Worm (Caenorhabditis elegans) whole organism, L4 larva: ENCODE measurements around the gene ZK971.1.

Experiments used
- F26F4.8 ChIP-seq: fragments of 200-800 bp; sonication (Bioruptor generic); conservative IDR thresholded peaks from 2 replicates; pipeline ENCODE4 v1.3.6; 2022; ENCODE audit warnings: missing genetic modification characterization, missing compliant biosample characterization
- F44E2.7 ChIP-seq: fragments of 200-800 bp; sonication (Bioruptor generic); IDR thresholded peaks from 2 replicates; pipeline ENCODE4 v2.1.2; 2022; ENCODE audit warnings: missing genetic modification characterization, missing compliant biosample characterization
- ZK546.5 ChIP-seq, 2 experiments: sonication (generic microtip); optimal IDR thresholded peaks; 2 replicates each; lab custom pipeline; 2017; ENCODE audit warnings: missing biosample characterization in 2 of 2, missing genetic modification characterization in 2 of 2
- aly-2 ChIP-seq: sonication (generic microtip); optimal IDR thresholded peaks from 2 replicates; lab custom pipeline; 2018; ENCODE audit warnings: missing biosample characterization, missing genetic modification characterization
- ama-1 ChIP-seq: fragments of 150-350 bp; optimal IDR thresholded peaks from 2 replicates; lab custom pipeline; 2014; ENCODE audit warnings: inconsistent platforms, mixed read lengths
- ceh-20 ChIP-seq: fragments of 200-800 bp; sonication (Bioruptor generic); IDR thresholded peaks from 2 replicates; pipeline ENCODE4 v1.3.6; 2022; ENCODE audit warnings: missing genetic modification reagents, missing genetic modification characterization, missing compliant biosample characterization
- ceh-28 ChIP-seq: fragments of 150-350 bp; optimal IDR thresholded peaks from 2 replicates; lab custom pipeline; 2014; ENCODE audit warnings: missing biosample characterization, missing genetic modification reagents, missing genetic modification characterization
- ceh-32 ChIP-seq: sonication (generic microtip); optimal IDR thresholded peaks from 2 replicates; lab custom pipeline; 2016; ENCODE audit warnings: mild to moderate bottlenecking, missing genetic modification characterization, missing compliant biosample characterization; ENCODE audit not compliant: poor library complexity
- ceh-62 ChIP-seq: sonication (generic microtip); optimal IDR thresholded peaks from 2 replicates; lab custom pipeline; 2017; ENCODE audit warnings: missing biosample characterization, missing genetic modification characterization
- ceh-82 ChIP-seq: sonication (generic microtip); optimal IDR thresholded peaks from 2 replicates; lab custom pipeline; 2017; ENCODE audit warnings: missing biosample characterization, missing genetic modification characterization
- ces-1 ChIP-seq: fragments of 150-350 bp; sonication (generic microtip); optimal IDR thresholded peaks from 4 replicates; lab custom pipeline; 2014; ENCODE audit warnings: missing biosample characterization, missing genetic modification reagents, missing genetic modification characterization
- daf-12 ChIP-seq: fragments of 150-350 bp; optimal IDR thresholded peaks from 2 replicates; lab custom pipeline; 2014; ENCODE audit warnings: missing biosample characterization, missing genetic modification reagents, missing genetic modification characterization
- daf-19 ChIP-seq: fragments of 200-800 bp; sonication (Bioruptor generic); conservative IDR thresholded peaks from 2 replicates; pipeline ENCODE4 v1.3.6; 2022; ENCODE audit warnings: missing genetic modification characterization, missing compliant biosample characterization
- dmd-6 ChIP-seq: fragments of 200-800 bp; sonication (Bioruptor generic); IDR thresholded peaks from 2 replicates; pipeline ENCODE4 v1.3.6; 2022; ENCODE audit warnings: missing genetic modification reagents, missing genetic modification characterization, missing compliant biosample characterization
- dmd-8 ChIP-seq: fragments of 200-800 bp; sonication (Bioruptor generic); IDR thresholded peaks from 2 replicates; pipeline ENCODE4 v1.3.6; 2022; ENCODE audit warnings: missing genetic modification characterization, missing compliant biosample characterization
- gei-8 ChIP-seq: fragments of 200-800 bp; sonication (Bioruptor generic); optimal IDR thresholded peaks from 2 replicates; lab custom pipeline; 2018; ENCODE audit warnings: mild to moderate bottlenecking, missing genetic modification characterization, missing compliant biosample characterization
- hif-1 ChIP-seq, 2 experiments: sonication (generic microtip); optimal IDR thresholded peaks; 2 replicates each; lab custom pipeline; 2016 to 2017; ENCODE audit warnings: missing compliant biosample characterization in 2 of 2, missing genetic modification characterization in 2 of 2, missing genetic modification reagents in 2 of 2, missing genotype in 2 of 2, mild to moderate bottlenecking in 1 of 2
- hlh-11 ChIP-seq: fragments of 200-800 bp; sonication (Bioruptor generic); optimal IDR thresholded peaks from 2 replicates; lab custom pipeline; 2018; ENCODE audit warnings: mild to moderate bottlenecking, missing genetic modification characterization, missing compliant biosample characterization
- hlh-30 ChIP-seq: sonication (generic microtip); optimal IDR thresholded peaks from 2 replicates; lab custom pipeline; 2017; ENCODE audit warnings: antibody characterized with exemption, mild to moderate bottlenecking, missing genetic modification characterization, missing compliant biosample characterization; ENCODE audit not compliant: insufficient read depth
- jun-1 ChIP-seq: fragments of 150-350 bp; optimal IDR thresholded peaks from 2 replicates; lab custom pipeline; 2014; ENCODE audit warnings: missing biosample characterization, missing genetic modification reagents, missing genetic modification characterization
- lin-1 ChIP-seq: fragments of 200-800 bp; sonication (Bioruptor generic); IDR thresholded peaks from 2 replicates; pipeline ENCODE4 v1.3.6; 2022; ENCODE audit warnings: missing genetic modification reagents, missing genetic modification characterization, missing compliant biosample characterization
- lin-13 ChIP-seq: fragments of 150-350 bp; optimal IDR thresholded peaks from 2 replicates; lab custom pipeline; 2014; ENCODE audit warnings: missing biosample characterization, missing genetic modification reagents, missing genetic modification characterization
- lir-3 ChIP-seq: sonication (generic microtip); optimal IDR thresholded peaks from 2 replicates; lab custom pipeline; 2016; ENCODE audit warnings: mild to moderate bottlenecking, missing genetic modification characterization, missing compliant biosample characterization
- lsy-2 ChIP-seq, 2 experiments: fragments of 150-350 bp in 1 of 2; sonication (generic microtip) in 1 of 2; optimal IDR thresholded peaks; 2 replicates each; lab custom pipeline; 2014 to 2017; ENCODE audit warnings: missing biosample characterization in 2 of 2, missing genetic modification characterization in 2 of 2
- madf-5 ChIP-seq, 2 experiments: fragments of 200-800 bp; sonication (Bioruptor generic); IDR thresholded peaks; 2 replicates each; pipeline ENCODE4 v1.3.6; 2022; ENCODE audit warnings: missing compliant biosample characterization in 2 of 2, missing genetic modification characterization in 2 of 2
- mdl-1 ChIP-seq, 2 experiments: fragments of 150-350 bp in 1 of 2; sonication (generic microtip) in 1 of 2; optimal IDR thresholded peaks; 2 replicates each; lab custom pipeline; 2014 to 2017; ENCODE audit warnings: missing biosample characterization in 2 of 2, missing genetic modification characterization in 2 of 2
- mep-1 ChIP-seq: fragments of 150-350 bp; sonication (generic microtip); optimal IDR thresholded peaks from 3 replicates; lab custom pipeline; 2014; ENCODE audit warnings: missing biosample characterization, missing genetic modification characterization
- nhr-10 ChIP-seq: fragments of 150-350 bp; optimal IDR thresholded peaks from 2 replicates; lab custom pipeline; 2014; ENCODE audit warnings: missing biosample characterization, missing genetic modification characterization
- nhr-237 ChIP-seq: sonication (generic microtip); optimal IDR thresholded peaks from 2 replicates; lab custom pipeline; 2017; ENCODE audit warnings: missing biosample characterization, missing genetic modification characterization
- nhr-25 ChIP-seq: sonication (generic microtip); optimal IDR thresholded peaks from 2 replicates; lab custom pipeline; 2017; ENCODE audit warnings: missing genetic modification characterization, mild to moderate bottlenecking, missing compliant biosample characterization, antibody characterized with exemption, moderate library complexity, borderline replicate concordance; ENCODE audit not compliant: insufficient read depth
- nhr-28 ChIP-seq: fragments of 150-350 bp; optimal IDR thresholded peaks from 2 replicates; lab custom pipeline; 2014; ENCODE audit warnings: missing biosample characterization, missing genetic modification characterization
- nhr-41 ChIP-seq: fragments of 200-800 bp; sonication (Bioruptor generic); IDR thresholded peaks from 2 replicates; pipeline ENCODE4 v1.3.6; 2022; ENCODE audit warnings: missing genetic modification reagents, missing genetic modification characterization, missing compliant biosample characterization
- nhr-42 ChIP-seq: fragments of 200-800 bp; sonication (Bioruptor generic); IDR thresholded peaks from 2 replicates; pipeline ENCODE4 v1.3.6; 2022; ENCODE audit warnings: missing genetic modification characterization, missing compliant biosample characterization
- nhr-48 ChIP-seq: sonication (generic microtip); optimal IDR thresholded peaks from 2 replicates; lab custom pipeline; 2016; ENCODE audit warnings: mild to moderate bottlenecking, missing genetic modification characterization, missing compliant biosample characterization
- php-3 ChIP-seq: fragments of 200-800 bp; sonication (Bioruptor generic); IDR thresholded peaks from 2 replicates; pipeline ENCODE4 v1.3.6; 2022; ENCODE audit warnings: missing genetic modification reagents, missing genetic modification characterization, missing compliant biosample characterization
- snpc-1.2 ChIP-seq: fragments of 200-800 bp; sonication (Bioruptor generic); IDR thresholded peaks from 2 replicates; pipeline ENCODE4 v1.3.6; 2022; ENCODE audit warnings: missing genetic modification reagents, missing genetic modification characterization, missing compliant biosample characterization
- spr-1 ChIP-seq: sonication (generic microtip); optimal IDR thresholded peaks from 2 replicates; lab custom pipeline; 2016; ENCODE audit warnings: mild to moderate bottlenecking, missing genetic modification characterization, missing compliant biosample characterization
- tag-97 ChIP-seq: fragments of 200-800 bp; sonication (Bioruptor generic); IDR thresholded peaks from 2 replicates; pipeline ENCODE4 v1.3.6; 2022; ENCODE audit warnings: missing genetic modification characterization, missing compliant biosample characterization
- tra-1 ChIP-seq: fragments of 200-800 bp; sonication (Bioruptor generic); IDR thresholded peaks from 2 replicates; pipeline ENCODE4 v1.3.6; 2022; ENCODE audit warnings: missing genetic modification reagents, missing genetic modification characterization, missing compliant biosample characterization
- unc-130 ChIP-seq: sonication (generic microtip); optimal IDR thresholded peaks from 2 replicates; lab custom pipeline; 2016; ENCODE audit warnings: missing genetic modification reagents, missing genetic modification characterization, missing compliant biosample characterization
- unc-62 ChIP-seq, 3 experiments: fragments of 150-350 bp in 1 of 3; sonication (generic microtip); optimal IDR thresholded peaks in 2 of 3; peaks in 1 of 3; 1 replicate in 1 of 3; 2 replicates in 2 of 3; lab custom pipeline; 2014 to 2017; ENCODE audit warnings: missing biosample characterization in 3 of 3, missing genetic modification characterization in 3 of 3, missing genetic modification reagents in 3 of 3, missing genotype in 1 of 3
- vab-7 ChIP-seq: fragments of 200-800 bp; sonication (Bioruptor generic); IDR thresholded peaks from 2 replicates; pipeline ENCODE4 v1.3.6; 2022; ENCODE audit warnings: missing genetic modification reagents, missing genetic modification characterization, missing compliant biosample characterization
- zag-1 ChIP-seq: fragments of 150-350 bp; optimal IDR thresholded peaks from 2 replicates; lab custom pipeline; 2014; ENCODE audit warnings: missing biosample characterization, missing genetic modification characterization
- zfp-2 ChIP-seq: sonication (generic microtip); optimal IDR thresholded peaks from 2 replicates; lab custom pipeline; 2016; ENCODE audit warnings: mild to moderate bottlenecking, missing genetic modification characterization, missing compliant biosample characterization
- zfp-3 ChIP-seq: fragments of 200-800 bp; sonication (Bioruptor generic); conservative IDR thresholded peaks from 2 replicates; pipeline ENCODE4 v1.3.6; 2022; ENCODE audit warnings: missing genetic modification reagents, missing genetic modification characterization, missing compliant biosample characterization
- zip-11 ChIP-seq: fragments of 200-800 bp; sonication (Bioruptor generic); IDR thresholded peaks from 2 replicates; pipeline ENCODE4 v1.3.6; 2022; ENCODE audit warnings: missing genetic modification characterization, missing compliant biosample characterization
- zip-2 ChIP-seq: fragments of 150-350 bp; optimal IDR thresholded peaks from 2 replicates; lab custom pipeline; 2014; ENCODE audit warnings: missing biosample characterization, missing genetic modification characterization
- ztf-11 ChIP-seq: fragments of 150-350 bp; optimal IDR thresholded peaks from 2 replicates; lab custom pipeline; 2014; ENCODE audit warnings: missing biosample characterization, missing genetic modification characterization

ZK971.1 gene

DNA sequence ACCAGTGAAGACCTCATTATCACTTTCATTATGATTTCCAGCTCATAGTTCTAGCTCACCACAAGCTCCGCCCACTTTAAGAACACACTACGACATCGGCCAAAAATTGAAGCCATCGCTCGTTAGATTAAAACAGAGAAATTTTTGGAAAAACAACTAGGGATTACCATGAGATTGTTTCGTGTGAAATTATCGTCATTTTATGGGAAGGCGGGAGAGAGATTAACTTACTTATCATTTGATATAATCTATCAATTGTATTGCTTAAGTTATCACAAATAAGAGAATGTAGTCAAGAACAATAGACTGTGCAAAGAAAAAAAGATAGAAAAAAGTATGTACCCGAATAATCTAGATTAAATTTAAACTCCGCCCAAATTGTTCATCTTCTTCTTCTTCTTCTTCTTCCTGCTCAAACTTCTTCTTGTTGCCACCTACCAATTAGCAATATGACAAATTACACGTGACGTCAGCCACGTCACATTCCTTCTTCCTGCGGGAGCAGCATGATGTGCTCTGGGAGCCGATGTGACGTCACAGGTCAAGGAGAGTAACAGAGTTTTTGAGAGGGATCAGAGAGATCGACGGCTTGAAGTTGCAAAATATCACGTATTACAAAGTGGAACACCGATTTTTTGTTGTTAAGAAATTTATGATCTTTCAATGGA lies 20.8 kb upstream of the ZK971.1 start, which contains the start of gene nep-26 (continued):
- TF ChIP-seq ceh-32 (tag; lab: Kevin White, UChicago) (no peak), php-3 (no peak), mep-1 (no peak), madf-5 (GFP tag; IDR thresholded peaks at IDR 0.05; lab: Robert Waterston, UW) (no peak), tag-97 (GFP tag; lab: Robert Waterston, UW) (no peak), spr-1 (tag; lab: Kevin White, UChicago) (no peak), nhr-10 (no peak), zag-1 (tag; lab: Kevin White, UChicago) (no peak), snpc-1.2 (GFP tag; lab: Robert Waterston, UW) (no peak), dmd-8 (GFP tag; lab: Robert Waterston, UW) (no peak), nhr-28 (no peak), ceh-62 (no peak), hif-1 (tag; optimal IDR thresholded peaks at IDR 0.05; lab: Kevin White, UChicago) (peak; percentile 14 to 94), nhr-42 (GFP tag; lab: Robert Waterston, UW) (no peak), jun-1 (no peak), ceh-28 (tag; lab: Kevin White, UChicago) (no peak), vab-7 (GFP tag; lab: Robert Waterston, UW) (no peak), nhr-25 (tag; lab: Kevin White, UChicago) (no peak), tra-1 (GFP tag; lab: Robert Waterston, UW) (no peak), aly-2 (tag; lab: Kevin White, UChicago) (no peak), nhr-237 (no peak), ces-1 (GFP tag; lab: Kevin White, UChicago) (no peak), F44E2.7 (GFP tag; lab: Robert Waterston, UW) (no peak), lir-3 (tag; lab: Kevin White, UChicago) (no peak), nhr-48 (tag; lab: Kevin White, UChicago) (no peak)
- TF ChIP-seq, all 104 proteins: peak for 7

- TF ChIP-seq ceh-82 (tag; lab: Kevin White, UChicago) = no peak
- no peak for TF ChIP-seq F44E2.7 (GFP tag; lab: Robert Waterston, UW)
- no peak for TF ChIP-seq hlh-11 (tag; lab: Kevin White, UChicago)
- TF ChIP-seq daf-19 (GFP tag; lab: Robert Waterston, UW) = no peak
- TF ChIP-seq ces-1 (GFP tag; lab: Kevin White, UChicago) = no peak
- TF ChIP-seq vab-7 (GFP tag; lab: Robert Waterston, UW) = no peak
- TF ChIP-seq lsy-2 (tag; optimal IDR thresholded peaks at IDR 0.05; lab: Kevin White, UChicago) = peak in 1 of 2 experiments; percentile 37
- peak; percentile 38 for TF ChIP-seq dmd-6 (GFP tag; lab: Robert Waterston, UW)
- TF ChIP-seq unc-62 (GFP tag; optimal IDR thresholded peaks at IDR 0.05 in 1 of 2; lab: Kevin White, UChicago) = peak in 1 of 2 experiments; percentile 81
- TF ChIP-seq unc-62 (tag; optimal IDR thresholded peaks at IDR 0.05; lab: Kevin White, UChicago) = no peak
- TF ChIP-seq zip-2 = no peak
- TF ChIP-seq nhr-25 (tag; lab: Kevin White, UChicago) = no peak
- TF ChIP-seq ZK546.5 (tag; optimal IDR thresholded peaks at IDR 0.05; lab: Kevin White, UChicago) = no peak
- TF ChIP-seq zfp-2 (tag; lab: Kevin White, UChicago) = no peak
- TF ChIP-seq ceh-20 (GFP tag; lab: Robert Waterston, UW) = peak; percentile 34; the same call in 1 of the 2 replicates
- no peak for TF ChIP-seq lin-13 (GFP tag; lab: Kevin White, UChicago)
- TF ChIP-seq zfp-3 (GFP tag; lab: Robert Waterston, UW) = no peak
- TF ChIP-seq nhr-28 = peak; percentile 68
- no peak for TF ChIP-seq lin-1 (GFP tag; lab: Robert Waterston, UW)
- no peak for TF ChIP-seq nhr-10
- TF ChIP-seq ztf-11 (tag; lab: Kevin White, UChicago) = no peak
- no peak for TF ChIP-seq nhr-41 (GFP tag; lab: Robert Waterston, UW)
- no peak for TF ChIP-seq ama-1 (lab: Kevin White, UChicago)
- TF ChIP-seq F26F4.8 (GFP tag; lab: Robert Waterston, UW) = no peak
- peak; percentile 57; the same call in 1 of the 2 replicates for TF ChIP-seq tra-1 (GFP tag; lab: Robert Waterston, UW)
- TF ChIP-seq gei-8 (GFP tag; lab: Kevin White, UChicago) = no peak
- no peak for TF ChIP-seq zag-1 (tag; lab: Kevin White, UChicago)
- TF ChIP-seq hlh-30 (tag; lab: Kevin White, UChicago) = peak; percentile 46
- no peak for TF ChIP-seq unc-130 (GFP tag; lab: Kevin White, UChicago)
- no peak for TF ChIP-seq zip-11 (GFP tag; lab: Robert Waterston, UW)
- peak in 1 of 2 experiments; percentile 51 for TF ChIP-seq mdl-1 (tag; optimal IDR thresholded peaks at IDR 0.05; lab: Kevin White, UChicago)
- no peak for TF ChIP-seq jun-1
- no peak for TF ChIP-seq daf-12 (tag; lab: Kevin White, UChicago)
These were observed 14.8 kb upstream of the ZK971.1 start for ce11 chrII:10294262-10294661.
